Worm (Caenorhabditis elegans) whole organism, L2 larva: ENCODE data around the gene dpf-1.

ENCODE experiments used
- C34F6.9 ChIP-seq: fragments of 150-350 bp; optimal IDR thresholded peaks from 2 replicates; lab custom pipeline; 2014; ENCODE audit warnings: missing biosample characterization, missing genetic modification characterization
- ZK546.5 ChIP-seq: sonication (generic microtip); optimal IDR thresholded peaks from 2 replicates; lab custom pipeline; 2017; ENCODE audit warnings: missing biosample characterization, missing genetic modification characterization
- aly-2 ChIP-seq: fragments of 150-350 bp; optimal IDR thresholded peaks from 2 replicates; lab custom pipeline; 2014; ENCODE audit warnings: missing biosample characterization, missing genetic modification characterization
- ama-1 ChIP-seq: fragments of 150-350 bp; optimal IDR thresholded peaks from 2 replicates; lab custom pipeline; 2018; ENCODE audit warnings: inconsistent platforms
- blmp-1 ChIP-seq: sonication (generic microtip); optimal IDR thresholded peaks from 2 replicates; lab custom pipeline; 2017; ENCODE audit warnings: missing genetic modification characterization, mild to moderate bottlenecking, missing compliant biosample characterization, antibody characterized with exemption, moderate library complexity; ENCODE audit not compliant: insufficient read depth
- ceh-16 ChIP-seq: fragments of 150-350 bp; optimal IDR thresholded peaks from 2 replicates; lab custom pipeline; 2014; ENCODE audit warnings: missing biosample characterization, missing genetic modification characterization
- ceh-82 ChIP-seq: fragments of 150-350 bp; optimal IDR thresholded peaks from 2 replicates; lab custom pipeline; 2014; ENCODE audit warnings: missing biosample characterization, missing genetic modification characterization
- dmd-4 ChIP-seq: sonication (generic microtip); optimal IDR thresholded peaks from 2 replicates; lab custom pipeline; 2017; ENCODE audit warnings: missing biosample characterization, missing genetic modification characterization
- elt-1 ChIP-seq: fragments of 150-350 bp; optimal IDR thresholded peaks from 2 replicates; lab custom pipeline; 2014; ENCODE audit warnings: missing biosample characterization, missing genetic modification characterization
- fos-1 ChIP-seq: fragments of 150-350 bp; optimal IDR thresholded peaks from 2 replicates; lab custom pipeline; 2014; ENCODE audit warnings: missing biosample characterization, missing genetic modification characterization
- gmeb-1 ChIP-seq: fragments of 150-350 bp; optimal IDR thresholded peaks from 2 replicates; lab custom pipeline; 2014; ENCODE audit warnings: missing biosample characterization, missing genetic modification characterization
- lin-13 ChIP-seq: fragments of 150-350 bp; optimal IDR thresholded peaks from 2 replicates; lab custom pipeline; 2014; ENCODE audit warnings: missing biosample characterization, missing genetic modification reagents, missing genetic modification characterization
- lin-39 ChIP-seq: fragments of 150-350 bp; optimal IDR thresholded peaks from 2 replicates; lab custom pipeline; 2014; ENCODE audit warnings: missing biosample characterization, missing genetic modification reagents, missing genetic modification characterization
- lsy-2 ChIP-seq, 2 experiments: fragments of 150-350 bp in 1 of 2; sonication (generic microtip) in 1 of 2; optimal IDR thresholded peaks; 2 replicates each; lab custom pipeline; 2014 to 2017; ENCODE audit warnings: missing biosample characterization in 2 of 2, missing genetic modification characterization in 2 of 2
- mbf-1 ChIP-seq: sonication (generic microtip); optimal IDR thresholded peaks from 2 replicates; lab custom pipeline; 2017; ENCODE audit warnings: missing biosample characterization, missing genetic modification characterization
- nhr-12 ChIP-seq: fragments of 150-350 bp; optimal IDR thresholded peaks from 2 replicates; lab custom pipeline; 2014; ENCODE audit warnings: missing biosample characterization, missing genetic modification characterization
- nhr-129 ChIP-seq: fragments of 150-350 bp; optimal IDR thresholded peaks from 2 replicates; lab custom pipeline; 2014; ENCODE audit warnings: missing biosample characterization, missing genetic modification characterization
- nhr-21 ChIP-seq: fragments of 150-350 bp; optimal IDR thresholded peaks from 2 replicates; lab custom pipeline; 2014; ENCODE audit warnings: missing biosample characterization, missing genetic modification characterization
- nhr-23 ChIP-seq: fragments of 150-350 bp; optimal IDR thresholded peaks from 2 replicates; lab custom pipeline; 2014; ENCODE audit warnings: missing biosample characterization, missing genetic modification reagents, missing genetic modification characterization
- nhr-237 ChIP-seq: fragments of 150-350 bp; optimal IDR thresholded peaks from 2 replicates; lab custom pipeline; 2014; ENCODE audit warnings: missing biosample characterization, missing genetic modification characterization
- nhr-25 ChIP-seq: fragments of 150-350 bp; sonication (generic microtip); optimal IDR thresholded peaks from 3 replicates; lab custom pipeline; 2014; ENCODE audit warnings: missing biosample characterization, missing genetic modification characterization
- nhr-6 ChIP-seq: fragments of 150-350 bp; optimal IDR thresholded peaks from 2 replicates; lab custom pipeline; 2014; ENCODE audit warnings: missing biosample characterization, missing genetic modification characterization
- sem-4 ChIP-seq: fragments of 150-350 bp; optimal IDR thresholded peaks from 2 replicates; lab custom pipeline; 2014; ENCODE audit warnings: missing biosample characterization, missing genetic modification reagents, missing genetic modification characterization
- sma-9 ChIP-seq, 2 experiments: fragments of 150-350 bp in 1 of 2; sonication (generic microtip) in 1 of 2; optimal IDR thresholded peaks; 2 replicates each; lab custom pipeline; 2014 to 2016; ENCODE audit warnings: missing genetic modification characterization in 2 of 2, mild to moderate bottlenecking in 1 of 2, missing biosample characterization in 1 of 2, missing compliant biosample characterization in 1 of 2, missing genetic modification reagents in 1 of 2, moderate library complexity in 1 of 2
- snpc-4 ChIP-seq: fragments of 150-350 bp; optimal IDR thresholded peaks from 2 replicates; lab custom pipeline; 2014; ENCODE audit warnings: missing biosample characterization, missing genetic modification characterization
- unc-39 ChIP-seq: fragments of 150-350 bp; optimal IDR thresholded peaks from 2 replicates; lab custom pipeline; 2014; ENCODE audit warnings: missing biosample characterization, missing genetic modification characterization
- unc-62 ChIP-seq: fragments of 150-350 bp; optimal IDR thresholded peaks from 2 replicates; lab custom pipeline; 2014; ENCODE audit warnings: missing biosample characterization, missing genetic modification reagents, missing genetic modification characterization
- zag-1 ChIP-seq: fragments of 150-350 bp; optimal IDR thresholded peaks from 2 replicates; lab custom pipeline; 2014; ENCODE audit warnings: missing biosample characterization, missing genetic modification characterization
- ztf-1 ChIP-seq: fragments of 200-800 bp; sonication (Bioruptor generic); conservative IDR thresholded peaks from 2 replicates; pipeline ENCODE4 v1.3.6; 2022; ENCODE audit warnings: missing genetic modification characterization, missing compliant biosample characterization
- ztf-11 ChIP-seq: sonication (generic microtip); optimal IDR thresholded peaks from 2 replicates; lab custom pipeline; 2017; ENCODE audit warnings: missing biosample characterization, missing genetic modification characterization
- ztf-4 ChIP-seq: fragments of 150-350 bp; optimal IDR thresholded peaks from 2 replicates; lab custom pipeline; 2014; ENCODE audit warnings: missing biosample characterization, missing genetic modification characterization

Gene dpf-1

ce11 chrV:15511613-15512216 is 40.6 kb downstream of the dpf-1 start, which contains the start of gene rpl-38 (continued):
- TF ChIP-seq elt-1 (no peak), nhr-6 (tag; lab: Kevin White, UChicago) (peak; percentile 56), fos-1 (peak; percentile 48), sem-4 (tag; lab: Kevin White, UChicago) (no peak), nhr-21 (tag; lab: Kevin White, UChicago) (peak; percentile 72), zag-1 (tag; lab: Kevin White, UChicago) (peak; percentile 22), unc-62 (GFP tag; lab: Kevin White, UChicago) (no peak)

- TF ChIP-seq nhr-23, result no peak
- no peak for TF ChIP-seq blmp-1 (tag; lab: Kevin White, UChicago)
- TF ChIP-seq nhr-25 (tag; lab: Kevin White, UChicago), result no peak
- no peak for TF ChIP-seq sma-9 (GFP tag; optimal IDR thresholded peaks at IDR 0.05; lab: Kevin White, UChicago)
- TF ChIP-seq sma-9 (tag; optimal IDR thresholded peaks at IDR 0.05; lab: Kevin White, UChicago), result no peak
- TF ChIP-seq elt-1, result no peak
- no peak for TF ChIP-seq lin-39 (tag; lab: Kevin White, UChicago)
- TF ChIP-seq sem-4 (tag; lab: Kevin White, UChicago), result no peak
- no peak for TF ChIP-seq aly-2
- no peak for TF ChIP-seq snpc-4 (tag; lab: Kevin White, UChicago)
- TF ChIP-seq ZK546.5 (tag; lab: Kevin White, UChicago), result no peak
- TF ChIP-seq unc-39 (tag; lab: Kevin White, UChicago), result no peak
- no peak for TF ChIP-seq ztf-1
- no peak for TF ChIP-seq C34F6.9 (tag; lab: Kevin White, UChicago)
- no peak for TF ChIP-seq nhr-12 (tag; lab: Kevin White, UChicago)
- TF ChIP-seq nhr-21 (tag; lab: Kevin White, UChicago), result no peak
Measured at ce11 chrV:15512856-15513756, 42.0 kb downstream of the dpf-1 start.

- TF ChIP-seq nhr-237 (tag; lab: Kevin White, UChicago) (no peak), zag-1 (tag; lab: Kevin White, UChicago) (no peak), ztf-4 (no peak), nhr-129 (tag; lab: Kevin White, UChicago) (peak; percentile 35), fos-1 (peak; percentile 2), lsy-2 (tag; optimal IDR thresholded peaks at IDR 0.05; lab: Kevin White, UChicago) (peak in 1 of 2 experiments; percentile 13), sem-4 (tag; lab: Kevin White, UChicago) (no peak), blmp-1 (tag; lab: Kevin White, UChicago) (no peak), unc-62 (GFP tag; lab: Kevin White, UChicago) (no peak), ZK546.5 (tag; lab: Kevin White, UChicago) (no peak)
Measured at ce11 chrV:15515365-15515764, 44.2 kb downstream of the dpf-1 start.

- TF ChIP-seq lin-13 (GFP tag; lab: Kevin White, UChicago) (no peak), C34F6.9 (tag; lab: Kevin White, UChicago) (no peak), nhr-25 (tag; lab: Kevin White, UChicago) (no peak), unc-39 (tag; lab: Kevin White, UChicago) (no peak), ceh-16 (tag; lab: Kevin White, UChicago) (no peak), gmeb-1 (tag; lab: Kevin White, UChicago) (no peak), ztf-1 (no peak), ztf-11 (no peak), lsy-2 (tag; optimal IDR thresholded peaks at IDR 0.05; lab: Kevin White, UChicago) (no peak), ceh-82 (tag; lab: Kevin White, UChicago) (no peak), nhr-237 (tag; lab: Kevin White, UChicago) (no peak), zag-1 (tag; lab: Kevin White, UChicago) (no peak), mbf-1 (no peak), dmd-4 (tag; lab: Kevin White, UChicago) (no peak), nhr-129 (tag; lab: Kevin White, UChicago) (no peak), sem-4 (tag; lab: Kevin White, UChicago) (no peak), ama-1 (lab: Kevin White, UChicago) (no peak)
Measured at ce11 chrV:15516476-15516875, 45.3 kb downstream of the dpf-1 start.
